Worm (Caenorhabditis elegans) whole organism, L3 larva: Measurements from ENCODE around the gene mrps-31.

Source experiments
- ceh-16 ChIP-seq: sonication (generic microtip); optimal IDR thresholded peaks from 2 replicates; lab custom pipeline; 2017; ENCODE audit warnings: missing biosample characterization, missing genetic modification characterization
- ceh-28 ChIP-seq: fragments of 150-350 bp; optimal IDR thresholded peaks from 2 replicates; lab custom pipeline; 2014; ENCODE audit warnings: missing biosample characterization, missing genetic modification reagents, missing genetic modification characterization
- egl-5 ChIP-seq: fragments of 150-350 bp; optimal IDR thresholded peaks from 2 replicates; lab custom pipeline; 2017; ENCODE audit warnings: missing biosample characterization, missing genetic modification reagents, missing genetic modification characterization, inconsistent platforms
- elt-2 ChIP-seq: sonication (generic microtip); optimal IDR thresholded peaks from 2 replicates; lab custom pipeline; 2016; ENCODE audit warnings: missing genetic modification reagents, mild to moderate bottlenecking, missing genetic modification characterization, missing compliant biosample characterization
- fkh-10 ChIP-seq: sonication (generic microtip); optimal IDR thresholded peaks from 2 replicates; lab custom pipeline; 2017; ENCODE audit warnings: missing biosample characterization, missing genetic modification reagents, missing genetic modification characterization
- fkh-2 ChIP-seq: fragments of 150-350 bp; optimal IDR thresholded peaks from 2 replicates; lab custom pipeline; 2014; ENCODE audit warnings: missing biosample characterization, missing genetic modification reagents, missing genetic modification characterization
- hmg-11 ChIP-seq: sonication (generic microtip); optimal IDR thresholded peaks from 2 replicates; lab custom pipeline; 2016; ENCODE audit warnings: missing genetic modification characterization, missing compliant biosample characterization
- jun-1 ChIP-seq: fragments of 150-350 bp; optimal IDR thresholded peaks from 2 replicates; lab custom pipeline; 2014; ENCODE audit warnings: missing biosample characterization, missing genetic modification reagents, missing genetic modification characterization
- lin-15B ChIP-seq: fragments of 150-350 bp; optimal IDR thresholded peaks from 2 replicates; lab custom pipeline; 2014; ENCODE audit warnings: missing biosample characterization, missing genetic modification characterization
- lin-39 ChIP-seq: fragments of 150-350 bp; optimal IDR thresholded peaks from 2 replicates; lab custom pipeline; 2018; ENCODE audit warnings: missing biosample characterization, missing genetic modification reagents, missing genetic modification characterization
- mdl-1 ChIP-seq: fragments of 150-350 bp; optimal IDR thresholded peaks from 2 replicates; lab custom pipeline; 2014; ENCODE audit warnings: missing biosample characterization, missing genetic modification characterization
- mml-1 ChIP-seq: fragments of 150-350 bp; sonication (generic microtip); optimal IDR thresholded peaks from 3 replicates; lab custom pipeline; 2014; ENCODE audit warnings: missing biosample characterization, missing genetic modification characterization
- nfya-1 ChIP-seq: sonication (generic microtip); optimal IDR thresholded peaks from 2 replicates; lab custom pipeline; 2017; ENCODE audit warnings: missing genetic modification characterization, mild to moderate bottlenecking, missing compliant biosample characterization, antibody characterized with exemption, moderate library complexity; ENCODE audit not compliant: insufficient read depth
- nhr-11 ChIP-seq: fragments of 150-350 bp; optimal IDR thresholded peaks from 2 replicates; lab custom pipeline; 2014; ENCODE audit warnings: missing biosample characterization, missing genetic modification characterization
- nhr-12 ChIP-seq: fragments of 150-350 bp; optimal IDR thresholded peaks from 2 replicates; lab custom pipeline; 2014; ENCODE audit warnings: missing biosample characterization, missing genetic modification characterization
- nhr-237 ChIP-seq: fragments of 150-350 bp; optimal IDR thresholded peaks from 2 replicates; lab custom pipeline; 2014; ENCODE audit warnings: missing biosample characterization, missing genetic modification characterization
- nhr-25 ChIP-seq: sonication (generic microtip); optimal IDR thresholded peaks from 2 replicates; lab custom pipeline; 2017; ENCODE audit warnings: missing biosample characterization, missing genetic modification characterization
- nhr-28 ChIP-seq: fragments of 150-350 bp; optimal IDR thresholded peaks from 2 replicates; lab custom pipeline; 2014; ENCODE audit warnings: missing biosample characterization, missing genetic modification characterization
- nhr-43 ChIP-seq: sonication (generic microtip); optimal IDR thresholded peaks from 2 replicates; lab custom pipeline; 2016; ENCODE audit warnings: mild to moderate bottlenecking, missing genetic modification characterization, missing compliant biosample characterization; ENCODE audit not compliant: poor library complexity, severe bottlenecking
- pha-4 ChIP-seq: fragments of 150-350 bp; optimal IDR thresholded peaks from 2 replicates; lab custom pipeline; 2014; ENCODE audit warnings: missing biosample characterization, missing genetic modification reagents, missing genetic modification characterization
- sea-2 ChIP-seq: fragments of 150-350 bp; sonication (generic microtip); optimal IDR thresholded peaks from 4 replicates; lab custom pipeline; 2014; ENCODE audit warnings: missing biosample characterization, missing genetic modification reagents, missing genetic modification characterization
- skn-1 ChIP-seq: fragments of 150-350 bp; optimal IDR thresholded peaks from 2 replicates; lab custom pipeline; 2014; ENCODE audit warnings: missing biosample characterization, missing genetic modification characterization
- snpc-4 ChIP-seq: fragments of 150-350 bp; optimal IDR thresholded peaks from 2 replicates; lab custom pipeline; 2014; ENCODE audit warnings: missing biosample characterization, missing genetic modification characterization
- tbx-2 ChIP-seq: sonication (generic microtip); optimal IDR thresholded peaks from 2 replicates; lab custom pipeline; 2016; ENCODE audit warnings: mild to moderate bottlenecking, missing genetic modification characterization, missing compliant biosample characterization
- unc-39 ChIP-seq: sonication (generic microtip); optimal IDR thresholded peaks from 4 replicates; lab custom pipeline; 2017; ENCODE audit warnings: missing biosample characterization, missing genetic modification characterization
- unc-62 ChIP-seq: fragments of 150-350 bp; sonication (generic microtip); optimal IDR thresholded peaks from 4 replicates; lab custom pipeline; 2014; ENCODE audit warnings: missing biosample characterization, missing genetic modification reagents, missing genetic modification characterization
- ztf-11 ChIP-seq: fragments of 150-350 bp; optimal IDR thresholded peaks from 2 replicates; lab custom pipeline; 2014; ENCODE audit warnings: missing biosample characterization, missing genetic modification characterization

Gene mrps-31

DNA sequence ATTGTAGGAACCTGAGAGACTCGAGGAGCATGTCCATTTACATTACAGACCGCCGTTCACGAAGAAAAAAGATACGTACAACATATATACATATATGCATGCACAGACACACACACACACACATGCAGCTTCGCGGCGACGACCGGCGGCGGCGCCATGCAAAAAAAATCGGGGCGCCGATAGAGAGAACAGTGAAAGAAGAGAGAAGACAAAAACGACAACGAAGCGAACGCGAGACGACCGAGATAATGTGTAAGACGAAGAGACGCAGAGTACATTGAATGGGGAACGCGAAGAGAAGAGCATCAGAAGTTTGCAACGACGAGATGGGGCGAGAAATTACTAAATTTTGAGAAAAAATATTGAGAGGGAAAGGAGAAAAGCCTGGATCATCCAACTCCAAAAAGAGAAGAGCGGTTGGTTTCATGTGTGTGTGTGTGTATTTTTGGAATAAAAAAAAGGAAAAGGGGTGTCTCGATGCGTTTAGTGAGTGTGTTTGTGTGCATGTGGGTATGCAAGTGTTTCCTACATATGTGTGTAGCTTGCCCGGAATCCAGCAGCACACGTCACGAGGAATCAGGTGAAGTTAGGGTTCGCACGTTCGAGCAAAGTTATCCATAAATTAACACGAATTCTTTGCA is 10.4 kb downstream of the mrps-31 start:
- TF ChIP-seq hmg-11 = peak; percentile 45
- TF ChIP-seq mdl-1 (tag; lab: Kevin White, UChicago) = no peak
- TF ChIP-seq unc-62 = no peak
- no peak for TF ChIP-seq mml-1 (tag; lab: Kevin White, UChicago)
- no peak for TF ChIP-seq unc-39
- TF ChIP-seq egl-5 (tag; lab: Kevin White, UChicago) = peak; percentile 40
- TF ChIP-seq nfya-1 = peak; percentile 39
- peak; percentile 48 for TF ChIP-seq lin-39 (tag; lab: Kevin White, UChicago)
- no peak for TF ChIP-seq fkh-10 (GFP tag; lab: Kevin White, UChicago)
- peak; percentile 37 for TF ChIP-seq pha-4 (tag; lab: Kevin White, UChicago)
- no peak for TF ChIP-seq tbx-2 (tag; lab: Kevin White, UChicago)
- peak; percentile 47 for TF ChIP-seq elt-2
- peak; percentile 14 for TF ChIP-seq snpc-4 (tag; lab: Kevin White, UChicago)

DNA sequence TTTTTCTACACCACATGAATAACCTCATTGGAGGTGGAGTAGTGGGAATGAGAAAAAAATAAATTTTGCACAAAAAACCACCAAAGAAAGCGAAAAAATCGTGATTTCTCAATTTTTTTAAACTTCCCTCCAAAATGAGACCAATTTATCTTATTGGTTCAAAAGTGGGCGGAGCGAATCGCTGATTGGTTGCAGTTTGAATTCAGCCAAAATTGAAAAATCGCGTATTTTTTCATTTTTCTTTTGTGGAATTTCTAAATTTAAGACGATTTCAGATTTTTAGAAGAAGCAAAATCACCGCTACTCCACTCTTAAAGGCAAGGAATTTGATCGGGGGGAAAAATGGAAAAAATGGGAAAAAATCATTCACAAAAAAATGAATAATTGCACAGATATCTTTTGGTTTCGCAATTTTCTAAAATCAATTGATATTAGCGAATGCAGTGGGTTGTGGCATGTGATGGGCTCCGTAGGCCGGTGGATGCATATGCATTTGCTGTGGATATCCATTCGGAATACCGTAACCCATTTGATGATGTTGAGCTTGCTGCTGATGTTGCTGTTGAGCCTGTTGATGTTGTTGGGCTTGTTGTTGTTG is 17.2 kb downstream of the mrps-31 start:
- TF ChIP-seq nfya-1 = peak; percentile 88
- TF ChIP-seq pha-4 (tag; lab: Kevin White, UChicago) = no peak
- TF ChIP-seq, all 47 proteins: peak for 1

DNA sequence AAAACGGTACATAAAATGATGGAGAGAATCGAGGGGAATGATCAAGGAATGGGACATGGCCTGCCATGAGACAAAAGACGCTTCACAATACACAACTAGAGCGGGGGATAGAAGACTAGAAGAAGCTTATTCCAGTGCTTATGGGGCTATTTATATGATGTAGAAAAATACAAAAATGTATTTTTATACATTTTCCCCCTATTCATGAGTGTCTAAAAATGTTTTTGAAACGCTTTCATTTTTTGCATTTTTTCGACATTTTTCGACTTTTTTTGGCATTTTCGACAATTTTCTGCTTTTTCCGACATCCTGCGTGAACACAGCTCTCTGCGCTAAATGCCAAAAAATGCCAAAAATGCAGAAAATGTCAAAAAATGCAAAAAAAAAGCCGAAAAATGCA is 17.8 kb downstream of the mrps-31 start:
- TF ChIP-seq lin-39 (tag; lab: Kevin White, UChicago) = no peak
- TF ChIP-seq tbx-2 (tag; lab: Kevin White, UChicago) = no peak
- no peak for TF ChIP-seq lin-15B (tag; lab: Kevin White, UChicago)
- TF ChIP-seq nhr-12 (tag; lab: Kevin White, UChicago) = no peak
- no peak for TF ChIP-seq skn-1 (tag; lab: Kevin White, UChicago)
- TF ChIP-seq nhr-237 (tag; lab: Kevin White, UChicago) = no peak
- TF ChIP-seq pha-4 (tag; lab: Kevin White, UChicago) = no peak
- no peak for TF ChIP-seq fkh-2
- no peak for TF ChIP-seq jun-1 (tag; lab: Kevin White, UChicago)
- TF ChIP-seq nhr-25 = no peak
- TF ChIP-seq hmg-11 = no peak
- TF ChIP-seq nhr-11 (tag; lab: Kevin White, UChicago) = no peak
- TF ChIP-seq mdl-1 (tag; lab: Kevin White, UChicago) = no peak
- TF ChIP-seq mml-1 (tag; lab: Kevin White, UChicago) = no peak
- no peak for TF ChIP-seq nhr-28 (tag; lab: Kevin White, UChicago)
- TF ChIP-seq elt-2 = no peak

DNA sequence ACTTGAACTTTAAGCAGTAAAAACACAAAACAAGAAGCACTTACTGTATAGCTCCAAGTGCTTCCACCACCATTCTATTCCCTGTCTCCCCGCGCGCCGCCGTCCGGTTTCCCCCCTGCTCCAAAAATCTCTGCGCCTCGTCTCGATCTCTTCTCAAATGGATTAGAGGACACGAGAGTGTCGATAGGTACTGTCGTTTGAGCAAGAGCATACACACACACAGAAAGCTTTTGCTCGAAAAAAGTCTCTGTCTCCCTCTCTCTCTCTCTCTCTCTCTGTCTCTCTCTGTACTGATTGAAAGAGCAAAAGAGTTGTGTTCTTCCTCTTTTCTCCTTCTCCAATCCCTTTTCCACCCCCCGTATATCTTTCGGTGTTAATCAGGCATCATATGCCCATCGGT is 24.5 kb downstream of the mrps-31 start:
- TF ChIP-seq pha-4 (tag; lab: Kevin White, UChicago) (peak; percentile 33), sea-2 (GFP tag; lab: Kevin White, UChicago) (no peak)
- TF ChIP-seq, all 47 proteins: peak for 1

DNA sequence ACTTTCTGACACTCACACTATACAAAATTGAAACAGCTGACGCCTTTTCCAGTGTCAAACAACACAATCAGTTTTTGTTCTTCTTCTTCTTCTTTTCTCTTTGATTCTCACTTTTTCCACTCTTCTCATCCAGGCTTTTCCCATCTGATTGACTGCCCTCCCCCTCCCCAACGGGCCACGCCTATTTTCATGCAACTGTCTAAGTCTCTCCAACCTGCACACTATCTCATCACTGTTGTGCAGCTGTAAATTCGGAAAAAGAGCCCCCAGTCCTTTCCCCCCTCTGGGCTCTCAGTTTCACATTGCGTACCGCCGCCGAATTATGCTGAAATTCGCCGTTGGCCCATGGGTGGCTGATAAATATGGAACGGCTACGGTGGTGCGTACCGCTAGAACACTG is 28.9 kb downstream of the mrps-31 start:
- TF ChIP-seq snpc-4 (tag; lab: Kevin White, UChicago) (no peak), ceh-28 (tag; lab: Kevin White, UChicago) (no peak), sea-2 (GFP tag; lab: Kevin White, UChicago) (no peak), nhr-237 (tag; lab: Kevin White, UChicago) (no peak), lin-39 (tag; lab: Kevin White, UChicago) (peak; percentile 41), nfya-1 (peak; percentile 15)

DNA sequence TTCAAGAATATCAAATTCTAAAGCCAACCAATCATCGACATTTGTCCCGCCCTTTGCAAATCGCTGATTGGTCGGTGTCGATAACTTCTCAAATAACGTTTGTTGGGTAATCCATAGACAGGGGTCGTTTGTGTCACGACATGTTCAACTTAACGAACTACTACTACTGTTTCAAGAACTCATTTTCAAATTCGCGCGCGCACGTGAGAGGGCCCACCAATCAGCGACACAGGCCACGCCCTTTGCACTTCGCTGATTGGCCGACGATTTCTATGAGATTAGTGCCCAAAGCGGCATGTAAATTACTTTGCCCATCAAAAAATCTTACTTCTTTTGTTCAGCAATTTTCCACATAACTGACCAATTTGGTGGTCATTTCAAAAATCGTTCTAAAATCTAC is 35.5 kb downstream of the mrps-31 start:
- TF ChIP-seq fkh-10 (GFP tag; lab: Kevin White, UChicago) = no peak
- no peak for TF ChIP-seq elt-2
- no peak for TF ChIP-seq lin-15B (tag; lab: Kevin White, UChicago)
- peak; percentile 75 for TF ChIP-seq nfya-1
- TF ChIP-seq lin-39 (tag; lab: Kevin White, UChicago) = no peak
- no peak for TF ChIP-seq ztf-11 (tag; lab: Kevin White, UChicago)
- no peak for TF ChIP-seq mml-1 (tag; lab: Kevin White, UChicago)
- TF ChIP-seq ceh-16 (tag; lab: Kevin White, UChicago) = no peak
- TF ChIP-seq, all 47 proteins: peak for 1

DNA sequence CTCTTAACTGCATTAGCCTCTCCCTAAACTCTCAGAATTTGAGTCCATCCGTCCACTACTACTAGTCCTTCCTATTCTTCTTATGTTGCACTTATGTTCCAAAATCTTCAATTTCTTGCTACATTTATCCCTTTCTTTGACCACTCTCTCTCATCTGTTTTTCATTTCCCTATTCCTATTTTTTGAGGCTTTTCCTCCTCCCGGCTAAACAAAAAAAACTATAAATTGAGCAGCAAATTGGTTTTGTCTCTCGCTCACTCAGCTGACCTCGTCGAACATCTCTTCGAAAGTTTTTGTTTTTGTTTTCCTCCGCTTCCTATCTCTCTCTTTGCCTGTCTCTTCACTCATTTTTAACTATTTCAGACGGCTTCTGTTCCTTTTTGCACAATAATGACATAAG is 39.8 kb downstream of the mrps-31 start, which contains the start of gene ptp-1:
Gene ptp-1, plus strand, starts transcription at position 358 of the 400 bp plus-strand sequence.
- TF ChIP-seq unc-39 = no peak
- no peak for TF ChIP-seq nfya-1
- TF ChIP-seq nhr-43 (tag; lab: Kevin White, UChicago) = no peak
- TF ChIP-seq ceh-28 (tag; lab: Kevin White, UChicago) = no peak
- TF ChIP-seq egl-5 (tag; lab: Kevin White, UChicago) = peak; percentile 70
